Worm (Caenorhabditis elegans) whole organism, L3 larva: ENCODE results near the gene C50E3.11.

Experiments used
- R02D3.7 ChIP-seq: fragments of 150-350 bp; optimal IDR thresholded peaks from 2 replicates; lab custom pipeline; 2014; ENCODE audit warnings: missing biosample characterization, missing genetic modification characterization
- ZK546.5 ChIP-seq: sonication (generic microtip); optimal IDR thresholded peaks from 2 replicates; lab custom pipeline; 2017; ENCODE audit warnings: missing biosample characterization, missing genetic modification characterization
- aly-2 ChIP-seq: fragments of 150-350 bp; optimal IDR thresholded peaks from 2 replicates; lab custom pipeline; 2014; ENCODE audit warnings: missing biosample characterization, missing genetic modification characterization
- ama-1 ChIP-seq: fragments of 150-350 bp; optimal IDR thresholded peaks from 2 replicates; lab custom pipeline; 2018
- ceh-16 ChIP-seq: sonication (generic microtip); optimal IDR thresholded peaks from 2 replicates; lab custom pipeline; 2017; ENCODE audit warnings: missing biosample characterization, missing genetic modification characterization
- ceh-28 ChIP-seq: fragments of 150-350 bp; optimal IDR thresholded peaks from 2 replicates; lab custom pipeline; 2014; ENCODE audit warnings: missing biosample characterization, missing genetic modification reagents, missing genetic modification characterization
- ceh-82 ChIP-seq: fragments of 150-350 bp; optimal IDR thresholded peaks from 2 replicates; lab custom pipeline; 2014; ENCODE audit warnings: missing biosample characterization, missing genetic modification characterization
- ceh-9 ChIP-seq: sonication (generic microtip); optimal IDR thresholded peaks from 2 replicates; lab custom pipeline; 2018; ENCODE audit warnings: missing biosample characterization, missing genetic modification characterization
- daf-12 ChIP-seq: fragments of 150-350 bp; optimal IDR thresholded peaks from 2 replicates; lab custom pipeline; 2014; ENCODE audit warnings: missing biosample characterization, missing genetic modification reagents, missing genetic modification characterization
- egl-27 ChIP-seq: sonication (generic microtip); optimal IDR thresholded peaks from 4 replicates; lab custom pipeline; 2017; ENCODE audit warnings: missing biosample characterization, missing genetic modification reagents, missing genetic modification characterization
- egl-5 ChIP-seq: fragments of 150-350 bp; optimal IDR thresholded peaks from 2 replicates; lab custom pipeline; 2017; ENCODE audit warnings: missing biosample characterization, missing genetic modification reagents, missing genetic modification characterization, inconsistent platforms
- elt-1 ChIP-seq: fragments of 150-350 bp; optimal IDR thresholded peaks from 2 replicates; lab custom pipeline; 2014; ENCODE audit warnings: missing biosample characterization, missing genetic modification characterization
- elt-2 ChIP-seq: sonication (generic microtip); optimal IDR thresholded peaks from 2 replicates; lab custom pipeline; 2016; ENCODE audit warnings: missing genetic modification reagents, mild to moderate bottlenecking, missing genetic modification characterization, missing compliant biosample characterization
- elt-3 ChIP-seq, 3 experiments: fragments of 150-350 bp in 1 of 3; sonication (generic microtip) in 2 of 3; optimal IDR thresholded peaks; 2 replicates in 2 of 3; 4 replicates in 1 of 3; lab custom pipeline; 2014 to 2017; ENCODE audit warnings: missing biosample characterization in 3 of 3, missing genetic modification characterization in 3 of 3
- eor-1 ChIP-seq, 2 experiments: fragments of 150-350 bp; optimal IDR thresholded peaks; 2 replicates each; lab custom pipeline; 2014 to 2018; ENCODE audit warnings: missing biosample characterization in 2 of 2, missing genetic modification characterization in 2 of 2
- fkh-10 ChIP-seq: sonication (generic microtip); optimal IDR thresholded peaks from 2 replicates; lab custom pipeline; 2017; ENCODE audit warnings: missing biosample characterization, missing genetic modification reagents, missing genetic modification characterization
- fkh-2 ChIP-seq: fragments of 150-350 bp; optimal IDR thresholded peaks from 2 replicates; lab custom pipeline; 2014; ENCODE audit warnings: missing biosample characterization, missing genetic modification reagents, missing genetic modification characterization
- fos-1 ChIP-seq: fragments of 150-350 bp; optimal IDR thresholded peaks from 2 replicates; lab custom pipeline; 2014; ENCODE audit warnings: missing biosample characterization, missing genetic modification characterization
- hmg-11 ChIP-seq: sonication (generic microtip); optimal IDR thresholded peaks from 2 replicates; lab custom pipeline; 2016; ENCODE audit warnings: missing genetic modification characterization, missing compliant biosample characterization
- jun-1 ChIP-seq: fragments of 150-350 bp; optimal IDR thresholded peaks from 2 replicates; lab custom pipeline; 2014; ENCODE audit warnings: missing biosample characterization, missing genetic modification reagents, missing genetic modification characterization
- lsy-12 ChIP-seq: sonication (generic microtip); optimal IDR thresholded peaks from 2 replicates; lab custom pipeline; 2016; ENCODE audit warnings: mild to moderate bottlenecking, missing genetic modification characterization, missing compliant biosample characterization
- mdl-1 ChIP-seq: fragments of 150-350 bp; optimal IDR thresholded peaks from 2 replicates; lab custom pipeline; 2014; ENCODE audit warnings: missing biosample characterization, missing genetic modification characterization
- mml-1 ChIP-seq: fragments of 150-350 bp; sonication (generic microtip); optimal IDR thresholded peaks from 3 replicates; lab custom pipeline; 2014; ENCODE audit warnings: missing biosample characterization, missing genetic modification characterization
- nhr-11 ChIP-seq: fragments of 150-350 bp; optimal IDR thresholded peaks from 2 replicates; lab custom pipeline; 2014; ENCODE audit warnings: missing biosample characterization, missing genetic modification characterization
- nhr-12 ChIP-seq: fragments of 150-350 bp; optimal IDR thresholded peaks from 2 replicates; lab custom pipeline; 2014; ENCODE audit warnings: missing biosample characterization, missing genetic modification characterization
- nhr-23 ChIP-seq: fragments of 150-350 bp; optimal IDR thresholded peaks from 2 replicates; lab custom pipeline; 2014; ENCODE audit warnings: missing biosample characterization, missing genetic modification reagents, missing genetic modification characterization
- nhr-237 ChIP-seq: fragments of 150-350 bp; optimal IDR thresholded peaks from 2 replicates; lab custom pipeline; 2014; ENCODE audit warnings: missing biosample characterization, missing genetic modification characterization
- nhr-25 ChIP-seq: sonication (generic microtip); optimal IDR thresholded peaks from 2 replicates; lab custom pipeline; 2017; ENCODE audit warnings: missing biosample characterization, missing genetic modification characterization
- nhr-28 ChIP-seq: fragments of 150-350 bp; optimal IDR thresholded peaks from 2 replicates; lab custom pipeline; 2014; ENCODE audit warnings: missing biosample characterization, missing genetic modification characterization
- nhr-76 ChIP-seq: fragments of 150-350 bp; sonication (generic microtip); optimal IDR thresholded peaks from 5 replicates; lab custom pipeline; 2014; ENCODE audit warnings: missing biosample characterization, missing genetic modification characterization
- pha-4 ChIP-seq: fragments of 150-350 bp; optimal IDR thresholded peaks from 2 replicates; lab custom pipeline; 2014; ENCODE audit warnings: missing biosample characterization, missing genetic modification reagents, missing genetic modification characterization
- pqm-1 ChIP-seq: fragments of 150-350 bp; optimal IDR thresholded peaks from 2 replicates; lab custom pipeline; 2017; ENCODE audit warnings: missing biosample characterization, missing genetic modification characterization, inconsistent platforms
- skn-1 ChIP-seq: fragments of 150-350 bp; optimal IDR thresholded peaks from 2 replicates; lab custom pipeline; 2014; ENCODE audit warnings: missing biosample characterization, missing genetic modification characterization
- snpc-4 ChIP-seq: fragments of 150-350 bp; optimal IDR thresholded peaks from 2 replicates; lab custom pipeline; 2014; ENCODE audit warnings: missing biosample characterization, missing genetic modification characterization
- tbx-2 ChIP-seq: sonication (generic microtip); optimal IDR thresholded peaks from 2 replicates; lab custom pipeline; 2016; ENCODE audit warnings: mild to moderate bottlenecking, missing genetic modification characterization, missing compliant biosample characterization
- unc-39 ChIP-seq: sonication (generic microtip); optimal IDR thresholded peaks from 4 replicates; lab custom pipeline; 2017; ENCODE audit warnings: missing biosample characterization, missing genetic modification characterization
- ztf-11 ChIP-seq: fragments of 150-350 bp; optimal IDR thresholded peaks from 2 replicates; lab custom pipeline; 2014; ENCODE audit warnings: missing biosample characterization, missing genetic modification characterization
- ztf-4 ChIP-seq: fragments of 150-350 bp; optimal IDR thresholded peaks from 2 replicates; lab custom pipeline; 2014; ENCODE audit warnings: missing biosample characterization, missing genetic modification characterization

C50E3.11 gene

ce11 chrV:7641718-7642117 lies 38.4 kb upstream of the C50E3.11 start:
- TF ChIP-seq pha-4 (tag; lab: Kevin White, UChicago) (no peak), nhr-76 (no peak), nhr-23 (tag; lab: Kevin White, UChicago) (no peak), nhr-11 (no peak), fkh-10 (no peak), daf-12 (tag; lab: Kevin White, UChicago) (no peak), mdl-1 (tag; lab: Kevin White, UChicago) (no peak), pqm-1 (no peak), ZK546.5 (tag; lab: Kevin White, UChicago) (no peak), ztf-11 (no peak), tbx-2 (tag; lab: Kevin White, UChicago) (no peak), unc-39 (tag; lab: Kevin White, UChicago) (no peak), aly-2 (no peak), lsy-12 (tag; lab: Kevin White, UChicago) (no peak), egl-5 (tag; lab: Kevin White, UChicago) (no peak), hmg-11 (tag; lab: Kevin White, UChicago) (no peak)
- TF ChIP-seq, all 47 proteins: peak for 0

ce11 chrV:7639787-7640186 lies 36.5 kb upstream of the C50E3.11 start, which contains the start of gene F07C4.10:
F07C4.10 (minus strand) TSS chrV:7639887.
- TF ChIP-seq unc-39 (tag; lab: Kevin White, UChicago) (no peak), ama-1 (lab: Kevin White, UChicago) (no peak), snpc-4 (tag; lab: Kevin White, UChicago) (no peak), mdl-1 (tag; lab: Kevin White, UChicago) (no peak), daf-12 (tag; lab: Kevin White, UChicago) (no peak), fos-1 (tag; lab: Kevin White, UChicago) (no peak), ztf-4 (tag; lab: Kevin White, UChicago) (no peak), nhr-237 (tag; lab: Kevin White, UChicago) (no peak), elt-2 (tag; lab: Kevin White, UChicago) (no peak), lsy-12 (tag; lab: Kevin White, UChicago) (no peak), ceh-82 (tag; lab: Kevin White, UChicago) (no peak), ceh-9 (tag; lab: Kevin White, UChicago) (no peak), eor-1 (tag; optimal IDR thresholded peaks at IDR 0.05; lab: Kevin White, UChicago) (no peak), nhr-25 (no peak), egl-27 (tag; lab: Kevin White, UChicago) (no peak), ceh-28 (tag; lab: Kevin White, UChicago) (no peak)

ce11 chrV:7639356-7639755 lies 36.1 kb upstream of the C50E3.11 start:
- TF ChIP-seq mml-1 (tag; lab: Kevin White, UChicago) (no peak), tbx-2 (tag; lab: Kevin White, UChicago) (no peak), nhr-12 (tag; lab: Kevin White, UChicago) (no peak), lsy-12 (tag; lab: Kevin White, UChicago) (no peak), egl-27 (tag; lab: Kevin White, UChicago) (no peak), elt-3 (tag; optimal IDR thresholded peaks at IDR 0.05; lab: Kevin White, UChicago) (no peak), aly-2 (no peak), elt-1 (tag; lab: Kevin White, UChicago) (no peak), daf-12 (tag; lab: Kevin White, UChicago) (no peak), ceh-16 (tag; lab: Kevin White, UChicago) (no peak), pha-4 (tag; lab: Kevin White, UChicago) (no peak), fos-1 (tag; lab: Kevin White, UChicago) (no peak), ceh-28 (tag; lab: Kevin White, UChicago) (no peak), unc-39 (tag; lab: Kevin White, UChicago) (no peak), ztf-4 (tag; lab: Kevin White, UChicago) (no peak), fkh-2 (tag; lab: Kevin White, UChicago) (no peak), snpc-4 (tag; lab: Kevin White, UChicago) (no peak)
- TF ChIP-seq, all 47 proteins: peak for 0

ce11 chrV:7637801-7638200 lies 34.5 kb upstream of the C50E3.11 start, which contains the start of gene clec-45:
clec-45 (plus strand) TSS chrV:7638101.
- TF ChIP-seq unc-39 (tag; lab: Kevin White, UChicago) = no peak
- no peak for TF ChIP-seq ceh-16 (tag; lab: Kevin White, UChicago)
- TF ChIP-seq mml-1 (tag; lab: Kevin White, UChicago) = no peak
- no peak for TF ChIP-seq pqm-1
- no peak for TF ChIP-seq R02D3.7 (tag; lab: Kevin White, UChicago)
- TF ChIP-seq ztf-4 (tag; lab: Kevin White, UChicago) = no peak
- TF ChIP-seq jun-1 (tag; lab: Kevin White, UChicago) = no peak
- TF ChIP-seq nhr-11 = no peak
- TF ChIP-seq nhr-23 (tag; lab: Kevin White, UChicago) = no peak
- TF ChIP-seq nhr-12 (tag; lab: Kevin White, UChicago) = no peak
- TF ChIP-seq nhr-28 = no peak
- TF ChIP-seq lsy-12 (tag; lab: Kevin White, UChicago) = no peak
- no peak for TF ChIP-seq ztf-11
- no peak for TF ChIP-seq nhr-25
- TF ChIP-seq egl-5 (tag; lab: Kevin White, UChicago) = no peak
- TF ChIP-seq skn-1 (tag; lab: Kevin White, UChicago) = no peak
